Fruit fly (Drosophila melanogaster) whole organism: ENCODE data around the gene CG11726.

Source experiments
- CG8478 ChIP-seq: fragments of >200 bp; optimal IDR thresholded peaks from 2 replicates; lab custom pipeline; 2018; ENCODE audit warnings: inconsistent platforms
- pan ChIP-seq: fragments of >200 bp; optimal IDR thresholded peaks from 2 replicates; lab custom pipeline; 2017

DNA sequence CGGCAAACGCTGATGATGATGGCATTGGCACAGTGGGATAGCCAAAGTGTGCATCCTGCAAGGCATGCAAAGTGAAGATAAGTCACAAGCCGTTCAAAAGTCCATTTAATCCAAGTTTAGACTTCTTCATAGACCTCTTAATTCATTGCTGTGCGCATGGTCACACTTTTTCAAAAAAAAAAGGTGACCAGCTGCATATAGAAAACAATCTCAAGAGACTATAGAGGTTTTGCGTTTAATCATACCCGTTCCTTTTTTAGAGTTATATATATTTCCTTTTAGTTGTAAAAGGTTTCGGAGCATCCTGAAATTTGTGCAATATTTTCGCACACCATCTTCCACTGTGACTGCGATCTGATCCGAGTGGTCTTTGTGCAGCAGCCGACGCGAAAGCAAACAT, 20.0 kb downstream of the CG11726 start:
- TF ChIP-seq CG8478 (lab: Kevin White, UChicago) (no peak), pan (lab: Kevin White, UChicago) (no peak)
